Fruit fly (Drosophila melanogaster) whole organism, embryonic: ENCODE data around the gene wam.

ENCODE experiments used
- Abd-B ChIP-seq: fragments of 200-800 bp; sonication (Bioruptor generic); optimal IDR thresholded peaks from 2 replicates; lab custom pipeline; 2018; ENCODE audit warnings: missing biosample characterization, mild to moderate bottlenecking, missing genetic modification characterization, moderate library complexity
- BEAF-32 ChIP-seq: fragments of 200-800 bp; sonication (Bioruptor generic); optimal IDR thresholded peaks from 3 replicates; lab custom pipeline; 2017; ENCODE audit warnings: missing biosample characterization, missing genetic modification characterization, mild to moderate bottlenecking, moderate library complexity, missing genetic modification reagents
- CG10209 ChIP-seq: fragments of 200-800 bp; sonication (Bioruptor generic); optimal IDR thresholded peaks from 3 replicates; lab custom pipeline; 2017; ENCODE audit warnings: missing biosample characterization, mild to moderate bottlenecking, missing genetic modification characterization, missing genetic modification reagents
- CG10959 ChIP-seq: fragments of 200-800 bp; sonication (Bioruptor generic); IDR thresholded peaks from 2 replicates; pipeline ENCODE4 v1.3.6; 2022; ENCODE audit warnings: missing biosample characterization, missing genetic modification characterization
- CG10979 ChIP-seq: fragments of 200-800 bp; sonication (Bioruptor generic); optimal IDR thresholded peaks from 2 replicates; lab custom pipeline; 2018; ENCODE audit warnings: missing biosample characterization, mild to moderate bottlenecking, missing genetic modification characterization, moderate library complexity
- CG12391 ChIP-seq: fragments of 200-800 bp; sonication (Bioruptor generic); optimal IDR thresholded peaks from 3 replicates; lab custom pipeline; 2018; ENCODE audit warnings: missing biosample characterization, mild to moderate bottlenecking, missing genetic modification characterization, moderate library complexity
- CG13424 ChIP-seq: fragments of 200-800 bp; sonication (Bioruptor generic); optimal IDR thresholded peaks from 2 replicates; lab custom pipeline; 2019; ENCODE audit warnings: missing biosample characterization, mild to moderate bottlenecking, missing genetic modification characterization, moderate library complexity
- CG13775 ChIP-seq: fragments of 200-800 bp; sonication (Bioruptor generic); optimal IDR thresholded peaks from 3 replicates; lab custom pipeline; 2017; ENCODE audit warnings: missing biosample characterization, mild to moderate bottlenecking, missing genetic modification characterization
- CG1529 ChIP-seq: fragments of 200-800 bp; sonication (Bioruptor generic); optimal IDR thresholded peaks from 3 replicates; lab custom pipeline; 2018; ENCODE audit warnings: missing biosample characterization, missing genetic modification characterization
- CG1603 ChIP-seq: fragments of 200-800 bp; sonication (Bioruptor generic); optimal IDR thresholded peaks from 2 replicates; lab custom pipeline; 2019; ENCODE audit warnings: missing biosample characterization, mild to moderate bottlenecking, missing genetic modification characterization, moderate library complexity
- CG16815 ChIP-seq: fragments of 200-800 bp; sonication (Bioruptor generic); optimal IDR thresholded peaks from 3 replicates; lab custom pipeline; 2017; ENCODE audit warnings: missing biosample characterization, mild to moderate bottlenecking, missing genetic modification characterization
- CG17361 ChIP-seq: fragments of 200-800 bp; sonication (Bioruptor generic); IDR thresholded peaks from 3 replicates; pipeline ENCODE4 v1.3.6; 2022; ENCODE audit warnings: missing biosample characterization, missing genetic modification characterization
- CG1792 ChIP-seq: fragments of 200-800 bp; sonication (Bioruptor generic); optimal IDR thresholded peaks from 2 replicates; lab custom pipeline; 2016; ENCODE audit warnings: missing biosample characterization, missing genetic modification characterization
- CG2199 ChIP-seq: fragments of 200-800 bp; sonication (Bioruptor generic); IDR thresholded peaks from 3 replicates; pipeline ENCODE4 v1.3.6; 2022; ENCODE audit warnings: missing biosample characterization, missing genetic modification characterization
- CG31441 ChIP-seq: fragments of 200-800 bp; sonication (Bioruptor generic); IDR thresholded peaks from 2 replicates; pipeline ENCODE4 v1.3.6; 2022; ENCODE audit warnings: missing biosample characterization, missing genetic modification characterization
- CG34224 ChIP-seq: fragments of 200-800 bp; sonication (Bioruptor generic); IDR thresholded peaks from 3 replicates; pipeline ENCODE4 v1.3.6; 2022; ENCODE audit warnings: missing biosample characterization, missing genetic modification characterization; ENCODE audit not compliant: partially characterized antibody
- CG42726 ChIP-seq: fragments of 200-800 bp; sonication (Bioruptor generic); IDR thresholded peaks from 2 replicates; pipeline ENCODE4 v1.3.6; 2022; ENCODE audit warnings: missing biosample characterization, missing genetic modification characterization; ENCODE audit not compliant: partially characterized antibody
- CG4328 ChIP-seq: fragments of 200-800 bp; sonication (Bioruptor generic); optimal IDR thresholded peaks from 3 replicates; lab custom pipeline; 2017; ENCODE audit warnings: missing biosample characterization, missing genetic modification reagents, missing genetic modification characterization
- CG4424 ChIP-seq: fragments of 200-800 bp; sonication (Bioruptor generic); optimal IDR thresholded peaks from 3 replicates; lab custom pipeline; 2016; ENCODE audit warnings: missing biosample characterization, missing genetic modification characterization
- CG7357 ChIP-seq: fragments of 200-800 bp; sonication (Bioruptor generic); IDR thresholded peaks from 3 replicates; pipeline ENCODE4 v1.3.6; 2022; ENCODE audit warnings: missing biosample characterization, missing genetic modification characterization
- CG8359 ChIP-seq: fragments of 200-800 bp; sonication (Bioruptor generic); optimal IDR thresholded peaks from 2 replicates; lab custom pipeline; 2017; ENCODE audit warnings: missing biosample characterization, mild to moderate bottlenecking, missing genetic modification characterization, borderline replicate concordance
- CG8765 ChIP-seq: fragments of 200-800 bp; sonication (Bioruptor generic); IDR thresholded peaks from 2 replicates; pipeline ENCODE4 v1.3.6; 2022; ENCODE audit warnings: missing biosample characterization, missing genetic modification characterization
- CG9817 ChIP-seq: fragments of 200-800 bp; sonication (Bioruptor generic); optimal IDR thresholded peaks from 2 replicates; lab custom pipeline; 2018; ENCODE audit warnings: missing biosample characterization, mild to moderate bottlenecking, missing genetic modification characterization, moderate library complexity
- Dad ChIP-seq: fragments of 200-800 bp; sonication (Bioruptor generic); optimal IDR thresholded peaks from 3 replicates; lab custom pipeline; 2016; ENCODE audit warnings: missing biosample characterization, missing genetic modification characterization
- Elba2 ChIP-seq: fragments of 200-800 bp; sonication (Bioruptor generic); optimal IDR thresholded peaks from 3 replicates; lab custom pipeline; 2016; ENCODE audit warnings: missing biosample characterization, missing genetic modification characterization
- Max ChIP-seq: fragments of 200-800 bp; sonication (Bioruptor generic); optimal IDR thresholded peaks from 2 replicates; lab custom pipeline; 2016; ENCODE audit warnings: missing biosample characterization, mild to moderate bottlenecking, missing genetic modification characterization
- Mes4 ChIP-seq: fragments of 200-800 bp; sonication (Bioruptor generic); optimal IDR thresholded peaks from 2 replicates; lab custom pipeline; 2016; ENCODE audit warnings: missing biosample characterization, missing genetic modification characterization
- NfI ChIP-seq: fragments of 200-800 bp; sonication (Bioruptor generic); optimal IDR thresholded peaks from 3 replicates; lab custom pipeline; 2018; ENCODE audit warnings: missing biosample characterization, mild to moderate bottlenecking, missing genetic modification characterization, moderate library complexity
- Optix ChIP-seq: fragments of 200-800 bp; sonication (Bioruptor generic); IDR thresholded peaks from 3 replicates; pipeline ENCODE4 v1.3.6; 2022; ENCODE audit warnings: missing biosample characterization, missing genetic modification characterization
- Spps ChIP-seq: fragments of 200-800 bp; sonication (Bioruptor generic); optimal IDR thresholded peaks from 2 replicates; lab custom pipeline; 2018; ENCODE audit warnings: missing biosample characterization, mild to moderate bottlenecking, missing genetic modification characterization
- ara ChIP-seq: fragments of 200-800 bp; sonication (Bioruptor generic); IDR thresholded peaks from 2 replicates; pipeline ENCODE4 v1.3.6; 2022; ENCODE audit warnings: missing biosample characterization, missing genetic modification characterization
- bsh ChIP-seq, 2 experiments: fragments of 200-800 bp; sonication (Bioruptor generic); optimal IDR thresholded peaks; 2 replicates each; lab custom pipeline; 2017 to 2018; ENCODE audit warnings: mild to moderate bottlenecking in 2 of 2, missing biosample characterization in 2 of 2, missing genetic modification characterization in 2 of 2, moderate library complexity in 1 of 2
- cg ChIP-seq: fragments of 200-800 bp; sonication (Bioruptor generic); optimal IDR thresholded peaks from 3 replicates; lab custom pipeline; 2019; ENCODE audit warnings: missing biosample characterization, mild to moderate bottlenecking, missing genetic modification characterization, moderate library complexity
- chinmo ChIP-seq: fragments of 200-800 bp; sonication (Bioruptor generic); IDR thresholded peaks from 4 replicates; pipeline ENCODE4 v1.3.6; 2022; ENCODE audit warnings: missing biosample characterization, missing genetic modification characterization; ENCODE audit not compliant: partially characterized antibody
- chn ChIP-seq: fragments of 200-800 bp; sonication (Bioruptor generic); optimal IDR thresholded peaks from 2 replicates; lab custom pipeline; 2016; ENCODE audit warnings: missing biosample characterization, missing genetic modification characterization
- crol ChIP-seq: fragments of 200-800 bp; sonication (Bioruptor generic); IDR thresholded peaks from 2 replicates; pipeline ENCODE4 v1.3.6; 2022; ENCODE audit warnings: missing biosample characterization, missing genetic modification characterization
- dysf ChIP-seq: fragments of 200-800 bp; sonication (Bioruptor generic); IDR thresholded peaks from 3 replicates; pipeline ENCODE4 v1.3.6; 2022; ENCODE audit warnings: missing biosample characterization, missing genetic modification characterization
- fru ChIP-seq: fragments of >200 bp; optimal IDR thresholded peaks from 2 replicates; lab custom pipeline; 2017
- gcm ChIP-seq: fragments of 200-800 bp; sonication (Bioruptor generic); optimal IDR thresholded peaks from 2 replicates; lab custom pipeline; 2019; ENCODE audit warnings: missing biosample characterization, mild to moderate bottlenecking, missing genetic modification characterization, moderate library complexity
- grau ChIP-seq: fragments of 200-800 bp; optimal IDR thresholded peaks from 3 replicates; lab custom pipeline; 2019; ENCODE audit warnings: missing biosample characterization, mild to moderate bottlenecking, missing genetic modification characterization, moderate library complexity
- ind ChIP-seq: fragments of 200-800 bp; sonication (Bioruptor generic); optimal IDR thresholded peaks from 3 replicates; lab custom pipeline; 2016; ENCODE audit warnings: missing biosample characterization, missing genetic modification characterization
- oc ChIP-seq: fragments of 200-800 bp; sonication (Bioruptor generic); optimal IDR thresholded peaks from 2 replicates; lab custom pipeline; 2018; ENCODE audit warnings: missing biosample characterization, mild to moderate bottlenecking, missing genetic modification characterization, moderate library complexity
- peb ChIP-seq: fragments of 200-800 bp; sonication (Bioruptor generic); IDR thresholded peaks from 2 replicates; pipeline ENCODE4 v1.3.6; 2022; ENCODE audit warnings: missing biosample characterization, missing genetic modification characterization
- row ChIP-seq: fragments of 200-800 bp; sonication (Bioruptor generic); IDR thresholded peaks from 3 replicates; pipeline ENCODE4 v1.3.6; 2022; ENCODE audit warnings: missing biosample characterization, missing genetic modification characterization
- ssp ChIP-seq: fragments of 200-800 bp; sonication (Bioruptor generic); IDR thresholded peaks from 2 replicates; pipeline ENCODE4 v1.3.6; 2022; ENCODE audit warnings: missing biosample characterization, missing genetic modification characterization
- stwl ChIP-seq: fragments of 200-800 bp; sonication (Bioruptor generic); optimal IDR thresholded peaks from 3 replicates; lab custom pipeline; 2018; ENCODE audit warnings: missing biosample characterization, mild to moderate bottlenecking, missing genetic modification characterization, moderate library complexity
- tio ChIP-seq: fragments of 200-800 bp; sonication (Bioruptor generic); optimal IDR thresholded peaks from 2 replicates; lab custom pipeline; 2017; ENCODE audit warnings: missing biosample characterization, missing genetic modification characterization, inconsistent platforms
- tll ChIP-seq, 2 experiments: fragments of 200-800 bp in 1 of 2; fragments of >200 bp in 1 of 2; sonication (Bioruptor generic) in 1 of 2; optimal IDR thresholded peaks; 2 replicates each; lab custom pipeline; 2017 to 2019; ENCODE audit warnings: missing biosample characterization in 2 of 2, missing genetic modification characterization in 2 of 2, mild to moderate bottlenecking in 1 of 2, moderate library complexity in 1 of 2
- vvl ChIP-seq: fragments of 200-800 bp; sonication (Bioruptor generic); IDR thresholded peaks from 2 replicates; pipeline ENCODE4 v1.3.6; 2022; ENCODE audit warnings: missing biosample characterization, missing genetic modification characterization
- zf30C ChIP-seq: fragments of 200-800 bp; sonication (Bioruptor generic); optimal IDR thresholded peaks from 3 replicates; lab custom pipeline; 2018; ENCODE audit warnings: missing biosample characterization, mild to moderate bottlenecking, missing genetic modification characterization

The wam gene

DNA sequence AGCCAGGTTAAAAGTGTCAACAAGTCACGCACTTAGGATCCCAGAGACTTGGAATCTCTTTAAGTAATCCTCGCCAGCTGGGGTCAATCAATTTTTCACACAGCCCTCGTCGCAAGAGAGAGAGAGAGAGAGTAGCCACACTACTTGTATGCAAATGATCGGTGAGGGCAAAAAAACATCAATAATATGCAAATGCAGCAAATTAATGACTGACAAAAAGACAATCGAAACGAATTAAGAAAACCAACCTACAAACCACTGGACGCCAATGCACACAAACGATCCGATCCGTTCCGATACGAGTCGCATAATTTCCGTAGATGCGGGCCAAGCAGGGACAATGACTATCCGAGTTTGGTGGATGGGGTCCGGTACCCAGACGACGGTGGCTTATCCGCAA, 21.8 kb upstream of the wam start (continued):
- TF ChIP-seq dysf (no peak), vvl (GFP tag; lab: Robert Waterston, UW) (peak; percentile 93), CG8765 (GFP tag; lab: Robert Waterston, UW) (no peak), Dad (GFP tag; lab: Kevin White, UChicago) (no peak), CG8359 (GFP tag; lab: Kevin White, UChicago) (no peak), CG1792 (GFP tag; lab: Kevin White, UChicago) (no peak), chinmo (0 out of 4 replicates have a peak, but pooled peaks have one; percentile 49), Elba2 (GFP tag; lab: Kevin White, UChicago) (no peak), CG4328 (no peak), Spps (tag; lab: Kevin White, UChicago) (no peak), peb (GFP tag; lab: Robert Waterston, UW) (no peak), ind (no peak), CG7357 (no peak), BEAF-32 (GFP tag; lab: Kevin White, UChicago) (no peak), oc (tag; lab: Kevin White, UChicago) (peak; percentile 19), fru (no peak), ssp (GFP tag; lab: Robert Waterston, UW) (no peak), tio (GFP tag; lab: Kevin White, UChicago) (no peak), NfI (no peak), CG12391 (tag; lab: Kevin White, UChicago) (no peak), CG13424 (tag; lab: Kevin White, UChicago) (no peak), CG34224 (GFP tag; lab: Robert Waterston, UW) (no peak), CG9817 (no peak), stwl (no peak), grau (tag; lab: Kevin White, UChicago) (no peak), cg (no peak)

DNA sequence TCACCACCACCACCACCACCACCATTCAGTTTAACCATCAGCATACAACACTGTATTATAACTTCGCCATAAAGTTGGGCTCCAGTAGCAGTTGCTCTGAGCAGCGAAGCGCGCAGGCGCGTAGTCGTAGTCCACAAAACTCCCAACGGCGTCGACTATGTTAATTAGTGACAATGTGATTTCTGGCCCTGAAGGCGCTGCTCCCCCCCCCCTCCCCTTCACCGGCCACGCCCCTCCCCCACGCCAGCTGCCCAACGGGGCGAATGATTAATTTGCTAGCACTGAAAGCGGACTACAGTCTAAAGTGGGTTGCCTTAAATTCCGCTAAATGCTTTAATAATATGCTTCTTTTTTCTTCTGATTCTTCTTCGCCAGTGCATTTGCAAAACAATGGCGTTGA, 19.0 kb upstream of the wam start:
- TF ChIP-seq tll (GFP tag; optimal IDR thresholded peaks at IDR 0.05; lab: Kevin White, UChicago) (no peak), crol (GFP tag; lab: Robert Waterston, UW) (peak; percentile 78), Optix (GFP tag; lab: Robert Waterston, UW) (no peak), CG42726 (GFP tag; lab: Robert Waterston, UW) (no peak), CG2199 (GFP tag; lab: Robert Waterston, UW) (0 out of 3 replicates have a peak, but pooled peaks have one; percentile 55), Max (GFP tag; lab: Kevin White, UChicago) (no peak)
- TF ChIP-seq, all 482 proteins: peak for 2

- TF ChIP-seq gcm, result peak; percentile 77
- TF ChIP-seq CG1603, result peak; percentile 25
- TF ChIP-seq zf30C (GFP tag; lab: Kevin White, UChicago), result peak; percentile 87
- TF ChIP-seq Abd-B (GFP tag; lab: Kevin White, UChicago), result no peak
- peak; percentile 36 for TF ChIP-seq chn
- TF ChIP-seq tll (GFP tag; optimal IDR thresholded peaks at IDR 0.05; lab: Kevin White, UChicago), result peak in 1 of 2 experiments; percentile 19
- peak; percentile 25 for TF ChIP-seq CG16815 (GFP tag; lab: Kevin White, UChicago)
- peak; percentile 12 for TF ChIP-seq CG10209
- TF ChIP-seq CG17361 (GFP tag; lab: Robert Waterston, UW), result 0 out of 3 replicates have a peak, but pooled peaks have one; percentile 40
- peak; percentile 49; the same call in 2 of the 3 replicates for TF ChIP-seq row
- TF ChIP-seq Mes4 (GFP tag; lab: Kevin White, UChicago), result peak; percentile 39
- no peak for TF ChIP-seq CG1529
- TF ChIP-seq ara (GFP tag; lab: Robert Waterston, UW), result peak; percentile 51; the same call in 1 of the 2 replicates
- TF ChIP-seq CG10979 (tag; lab: Kevin White, UChicago), result peak; percentile 71
- peak; percentile 2 for TF ChIP-seq CG4424 (GFP tag; lab: Kevin White, UChicago)
- TF ChIP-seq CG10959 (GFP tag; lab: Robert Waterston, UW), result peak; percentile 49
- peak in 1 of 2 experiments; percentile 48 for TF ChIP-seq bsh (GFP tag; optimal IDR thresholded peaks at IDR 0.05; lab: Kevin White, UChicago)
- peak; percentile 3 for TF ChIP-seq CG13775 (GFP tag; lab: Kevin White, UChicago)
- peak; percentile 21; the same call in 1 of the 2 replicates for TF ChIP-seq CG31441 (GFP tag; lab: Robert Waterston, UW)
Observed at dm6 chr3R:23303297-23303696, 15.4 kb upstream of the wam start.
